Fruit fly (Drosophila melanogaster) whole organism: ENCODE data around the gene Arl4.

Experiments used
- CG8478 ChIP-seq: fragments of >200 bp; optimal IDR thresholded peaks from 2 replicates; lab custom pipeline; 2018; ENCODE audit warnings: inconsistent platforms
- EcR ChIP-seq, 2 experiments: fragments of >200 bp; optimal IDR thresholded peaks; 2 replicates each; lab custom pipeline; 2017; ENCODE audit warnings: missing biosample characterization in 2 of 2, missing genetic modification characterization in 2 of 2, missing genetic modification reagents in 2 of 2
- pan ChIP-seq: fragments of >200 bp; optimal IDR thresholded peaks from 2 replicates; lab custom pipeline; 2017
- psq ChIP-seq: fragments of >200 bp; optimal IDR thresholded peaks from 2 replicates; lab custom pipeline; 2017
- usp ChIP-seq: fragments of >200 bp; optimal IDR thresholded peaks from 2 replicates; lab custom pipeline; 2017; ENCODE audit warnings: missing biosample characterization, missing genetic modification characterization, mixed read lengths

dm6 chr4:179920-180261, 702 bp upstream of the Arl4 start:
- TF ChIP-seq EcR (GFP tag; optimal IDR thresholded peaks at IDR 0.05; lab: Kevin White, UChicago) (no peak), usp (no peak), psq (no peak), CG8478 (no peak), pan (no peak)
